Worm (Caenorhabditis elegans): ENCODE data around the gene nspd-5.

nspd-5 gene

ce11 chrII:4851594-4852106, 8.5 kb downstream of the nspd-5 start, which contains the start of gene dnj-9:
Gene dnj-9 (plus strand): TSS chrII:4852056.
- TF ChIP-seq pha-4 (GFP tag; IDR thresholded peaks at IDR 0.05) (peak; percentile 89), pha-4 (tag; optimal IDR thresholded peaks at IDR 0.05) (peak; percentile 94), zip-11 (GFP tag; IDR thresholded peaks at IDR 0.05) (no peak), spr-3 (GFP tag; optimal IDR thresholded peaks at IDR 0.05) (peak; percentile 92), arid-1 (GFP tag; conservative IDR thresholded peaks at IDR 0.05) (peak; percentile 83), jun-1 (tag; optimal IDR thresholded peaks at IDR 0.05) (peak; percentile 69), nhr-11 (tag; optimal IDR thresholded peaks at IDR 0.05) (peak; percentile 84), pqm-1 (tag; optimal IDR thresholded peaks at IDR 0.05) (no peak), lin-13 (GFP tag; optimal IDR thresholded peaks at IDR 0.05) (peak; percentile 81), daf-19 (GFP tag; conservative IDR thresholded peaks at IDR 0.05) (peak; percentile 45; the same call in 1 of the 2 replicates), nhr-76 (tag; optimal IDR thresholded peaks at IDR 0.05) (peak; percentile 41), ZK546.5 (tag; optimal IDR thresholded peaks at IDR 0.05) (no peak), lin-1 (GFP tag; IDR thresholded peaks at IDR 0.05) (peak; percentile 89), zfp-2 (tag; optimal IDR thresholded peaks at IDR 0.05) (peak; percentile 65), dmd-9 (GFP tag; IDR thresholded peaks at IDR 0.05) (peak; percentile 90), D1046.2 (GFP tag; IDR thresholded peaks at IDR 0.05) (no peak), duxl-1 (tag; optimal IDR thresholded peaks at IDR 0.05; ENCODE audit: poor library complexity) (peak; percentile 92), nhr-25 (tag; optimal IDR thresholded peaks at IDR 0.05; ENCODE audit: borderline replicate concordance, insufficient read depth) (peak; percentile 88), fkh-10 (GFP tag; optimal IDR thresholded peaks at IDR 0.05) (peak; percentile 86), lin-29 (GFP tag; IDR thresholded peaks at IDR 0.05) (peak; percentile 87), ceh-62 (tag; optimal IDR thresholded peaks at IDR 0.05) (no peak), daf-16 (GFP tag; optimal IDR thresholded peaks at IDR 0.05) (peak; percentile 38 to 85), daf-16 (tag; optimal IDR thresholded peaks at IDR 0.05) (peak; percentile 79), F37D6.2 (tag; optimal IDR thresholded peaks at IDR 0.05) (peak; percentile 89), dpl-1 (GFP tag; optimal IDR thresholded peaks at IDR 0.05) (peak; percentile 100), tra-1 (GFP tag; IDR thresholded peaks at IDR 0.05) (peak; percentile 86; the same call in 1 of the 2 replicates), ama-1 (optimal IDR thresholded peaks at IDR 0.05) (no peak), mes-2 (tag; optimal IDR thresholded peaks at IDR 0.05; ENCODE audit: poor library complexity, severe bottlenecking) (peak; percentile 95), mxl-2 (GFP tag; conservative IDR thresholded peaks at IDR 0.05) (peak; percentile 80), mdt-29 (GFP tag; IDR thresholded peaks at IDR 0.05) (peak; percentile 79; the same call in 1 of the 2 replicates), spr-1 (tag; optimal IDR thresholded peaks at IDR 0.05) (peak; percentile 94), egl-27 (tag; optimal IDR thresholded peaks at IDR 0.05) (no peak), vab-7 (GFP tag; IDR thresholded peaks at IDR 0.05) (no peak), F49E8.2 (tag; optimal IDR thresholded peaks at IDR 0.05; ENCODE audit: borderline replicate concordance) (peak; percentile 89), daf-8 (GFP tag; IDR thresholded peaks at IDR 0.05) (no peak), hif-1 (tag; optimal IDR thresholded peaks at IDR 0.05) (peak; percentile 52 to 72), ZK337.2 (GFP tag; IDR thresholded peaks at IDR 0.05) (peak; percentile 56; the same call in 1 of the 2 replicates), unc-62 (GFP tag; optimal IDR thresholded peaks at IDR 0.05 in 1 of 2) (peak in 1 of 2 experiments; percentile 98), unc-62 (tag; optimal IDR thresholded peaks at IDR 0.05) (no peak), nhr-77 (tag; optimal IDR thresholded peaks at IDR 0.05) (peak; percentile 93), nhr-237 (tag; optimal IDR thresholded peaks at IDR 0.05) (no peak), ces-1 (GFP tag; optimal IDR thresholded peaks at IDR 0.05) (peak; percentile 52), Y5F2A.4 (GFP tag; optimal IDR thresholded peaks at IDR 0.05) (no peak), zip-2 (tag; optimal IDR thresholded peaks at IDR 0.05) (peak; percentile 64), daf-12 (tag; optimal IDR thresholded peaks at IDR 0.05) (no peak), nhr-111 (GFP tag; optimal IDR thresholded peaks at IDR 0.05) (no peak), tag-97 (GFP tag; IDR thresholded peaks at IDR 0.05) (no peak), set-16 (GFP tag; IDR thresholded peaks at IDR 0.05) (no peak), dve-1 (tag; optimal IDR thresholded peaks at IDR 0.05; ENCODE audit: insufficient read depth) (peak; percentile 98), madf-9 (GFP tag; conservative IDR thresholded peaks at IDR 0.05) (peak; percentile 63), dmd-6 (GFP tag; IDR thresholded peaks at IDR 0.05) (peak; percentile 94)
